Fruit fly (Drosophila melanogaster): ENCODE measurements around the gene CG9281.
A peak's percentile ranks its signal among the peaks of the same experiment; 100 is the strongest.

CG9281 gene

dm6 chrX:15696854-15697540 is 13.3 kb downstream of the CG9281 start, which contains the start of gene CG8128 (continued):
- TF ChIP-seq mam (GFP tag; optimal IDR thresholded peaks at IDR 0.05) (peak; percentile 13), CG11504 (tag; optimal IDR thresholded peaks at IDR 0.05) (peak; percentile 2), gsb (GFP tag; IDR thresholded peaks at IDR 0.05) (no peak), az2 (GFP tag; optimal IDR thresholded peaks at IDR 0.05) (no peak), CG32772 (GFP tag; IDR thresholded peaks at IDR 0.05) (no peak), gce (GFP tag; IDR thresholded peaks at IDR 0.05) (no peak), cad (GFP tag; optimal IDR thresholded peaks at IDR 0.05) (no peak), prd (optimal IDR thresholded peaks at IDR 0.05) (no peak), prd (GFP tag; IDR thresholded peaks at IDR 0.05) (0 out of 3 replicates have a peak, but pooled peaks have one; percentile 32), CG7928 (GFP tag; optimal IDR thresholded peaks at IDR 0.05) (peak; percentile 90), seq (GFP tag; IDR thresholded peaks at IDR 0.05) (no peak), pum (GFP tag; optimal IDR thresholded peaks at IDR 0.05) (no peak), ato (GFP tag; IDR thresholded peaks at IDR 0.05; ENCODE audit: partially characterized antibody) (no peak), tgo (GFP tag; IDR thresholded peaks at IDR 0.05) (no peak), CG1602 (GFP tag; optimal IDR thresholded peaks at IDR 0.05) (no peak), hkb (optimal IDR thresholded peaks at IDR 0.05) (peak; percentile 60), hkb (GFP tag; IDR thresholded peaks at IDR 0.05) (no peak), D19A (tag; optimal IDR thresholded peaks at IDR 0.05) (no peak), Atf3 (GFP tag; optimal IDR thresholded peaks at IDR 0.05) (no peak), CG2875 (GFP tag; optimal IDR thresholded peaks at IDR 0.05) (no peak), CG2712 (tag; optimal IDR thresholded peaks at IDR 0.05) (peak; percentile 14), CG10543 (GFP tag; optimal IDR thresholded peaks at IDR 0.05) (no peak), NC2α (GFP tag; optimal IDR thresholded peaks at IDR 0.05) (no peak), Ptx1 (GFP tag; IDR thresholded peaks at IDR 0.05) (0 out of 2 replicates have a peak, but pooled peaks have one; percentile 18), Oaz (GFP tag; IDR thresholded peaks at IDR 0.05) (no peak), CG3847 (GFP tag; IDR thresholded peaks at IDR 0.05) (no peak), tap (tag; optimal IDR thresholded peaks at IDR 0.05) (no peak), CG1647 (GFP tag; optimal IDR thresholded peaks at IDR 0.05) (peak; percentile 6), btn (GFP tag; optimal IDR thresholded peaks at IDR 0.05) (no peak), luna (GFP tag; optimal IDR thresholded peaks at IDR 0.05) (no peak), Antp (GFP tag; optimal IDR thresholded peaks at IDR 0.05) (no peak), CG17568 (GFP tag; optimal IDR thresholded peaks at IDR 0.05) (no peak), Atf-2 (GFP tag; optimal IDR thresholded peaks at IDR 0.05) (no peak), CG11085 (GFP tag; IDR thresholded peaks at IDR 0.05) (no peak), klu (GFP tag; IDR thresholded peaks at IDR 0.05) (no peak), br (optimal IDR thresholded peaks at IDR 0.05) (no peak), CG6175 (GFP tag; IDR thresholded peaks at IDR 0.05) (no peak), CG9215 (GFP tag; IDR thresholded peaks at IDR 0.05) (no peak), CG16779 (GFP tag; IDR thresholded peaks at IDR 0.05) (no peak), CG42726 (GFP tag; IDR thresholded peaks at IDR 0.05; ENCODE audit: partially characterized antibody) (no peak), inv (GFP tag; IDR thresholded peaks at IDR 0.05; ENCODE audit: partially characterized antibody) (no peak), CG15479 (GFP tag; optimal IDR thresholded peaks at IDR 0.05) (peak; percentile 54), slbo (GFP tag; IDR thresholded peaks at IDR 0.05) (peak; percentile 18; the same call in 1 of the 2 replicates), Deaf1 (tag; optimal IDR thresholded peaks at IDR 0.05) (no peak), pros (GFP tag; optimal IDR thresholded peaks at IDR 0.05) (no peak), NFAT (GFP tag; IDR thresholded peaks at IDR 0.05) (no peak), CG6791 (GFP tag; IDR thresholded peaks at IDR 0.05; ENCODE audit: partially characterized antibody) (no peak), HmgZ (tag; optimal IDR thresholded peaks at IDR 0.05) (no peak), chn (GFP tag; optimal IDR thresholded peaks at IDR 0.05) (no peak), CG9876 (GFP tag; optimal IDR thresholded peaks at IDR 0.05) (no peak), Sox100B (GFP tag; optimal IDR thresholded peaks at IDR 0.05) (no peak), Usf (GFP tag; optimal IDR thresholded peaks at IDR 0.05) (no peak), Mad (GFP tag; optimal IDR thresholded peaks at IDR 0.05) (no peak)

All from whole organism, embryonic.